Fruit fly (Drosophila melanogaster) whole organism, embryonic: ENCODE measurements around the gene CG42488.

Experiments
- Asciz ChIP-seq: fragments of 200-800 bp; sonication (Bioruptor generic); optimal IDR thresholded peaks from 2 replicates; lab custom pipeline; 2017; ENCODE audit warnings: missing biosample characterization, mild to moderate bottlenecking, missing genetic modification characterization, missing genetic modification reagents
- Atf3 ChIP-seq: fragments of 200-800 bp; sonication (Bioruptor generic); optimal IDR thresholded peaks from 3 replicates; lab custom pipeline; 2016; ENCODE audit warnings: missing biosample characterization, missing genetic modification characterization
- Bdp1 ChIP-seq: fragments of 200-800 bp; sonication (Bioruptor generic); optimal IDR thresholded peaks from 3 replicates; lab custom pipeline; 2016; ENCODE audit warnings: missing biosample characterization, missing genetic modification characterization
- CG10209 ChIP-seq: fragments of 200-800 bp; sonication (Bioruptor generic); optimal IDR thresholded peaks from 3 replicates; lab custom pipeline; 2017; ENCODE audit warnings: missing biosample characterization, mild to moderate bottlenecking, missing genetic modification characterization, missing genetic modification reagents
- CG10462 ChIP-seq: fragments of 200-800 bp; sonication (Bioruptor generic); optimal IDR thresholded peaks from 2 replicates; lab custom pipeline; 2016; ENCODE audit warnings: missing biosample characterization, missing genetic modification characterization
- CG11085 ChIP-seq: fragments of 200-800 bp; sonication (Bioruptor generic); IDR thresholded peaks from 2 replicates; pipeline ENCODE4 v1.3.6; 2022; ENCODE audit warnings: missing biosample characterization, missing genetic modification characterization
- CG11723 ChIP-seq: fragments of 200-800 bp; sonication (Bioruptor generic); optimal IDR thresholded peaks from 2 replicates; lab custom pipeline; 2017; ENCODE audit warnings: missing biosample characterization, mild to moderate bottlenecking, missing genetic modification characterization
- CG12104 ChIP-seq: fragments of 200-800 bp; sonication (Bioruptor generic); optimal IDR thresholded peaks from 3 replicates; lab custom pipeline; 2016; ENCODE audit warnings: missing biosample characterization, missing genetic modification characterization
- CG12155 ChIP-seq: fragments of 200-800 bp; sonication (Bioruptor generic); optimal IDR thresholded peaks from 3 replicates; lab custom pipeline; 2016; ENCODE audit warnings: missing biosample characterization, missing genetic modification characterization
- CG14860 ChIP-seq: fragments of 200-800 bp; sonication (Bioruptor generic); IDR thresholded peaks from 3 replicates; pipeline ENCODE4 v1.3.6; 2022; ENCODE audit warnings: missing biosample characterization, missing genetic modification characterization; ENCODE audit not compliant: partially characterized antibody
- CG15011 ChIP-seq: fragments of 200-800 bp; sonication (Bioruptor generic); optimal IDR thresholded peaks from 3 replicates; lab custom pipeline; 2018; ENCODE audit warnings: missing biosample characterization, mild to moderate bottlenecking, missing genetic modification characterization
- CG15514 ChIP-seq: fragments of 200-800 bp; sonication (Bioruptor generic); optimal IDR thresholded peaks from 3 replicates; lab custom pipeline; 2017; ENCODE audit warnings: missing biosample characterization, missing genetic modification characterization, mild to moderate bottlenecking, moderate library complexity, missing genetic modification reagents
- CG17328 ChIP-seq: fragments of 200-800 bp; sonication (Bioruptor generic); IDR thresholded peaks from 2 replicates; pipeline ENCODE4 v1.3.6; 2022; ENCODE audit warnings: missing biosample characterization, missing genetic modification characterization
- CG18476 ChIP-seq: fragments of 200-800 bp; sonication (Bioruptor generic); optimal IDR thresholded peaks from 2 replicates; lab custom pipeline; 2016; ENCODE audit warnings: missing biosample characterization, mild to moderate bottlenecking, missing genetic modification characterization
- CG2116 ChIP-seq: fragments of 200-800 bp; sonication (Bioruptor generic); optimal IDR thresholded peaks from 3 replicates; lab custom pipeline; 2018; ENCODE audit warnings: missing biosample characterization, mild to moderate bottlenecking, missing genetic modification characterization
- CG32772 ChIP-seq: fragments of 200-800 bp; sonication (Bioruptor generic); IDR thresholded peaks from 2 replicates; pipeline ENCODE4 v1.3.6; 2022; ENCODE audit warnings: missing biosample characterization, missing genetic modification characterization
- CG33557 ChIP-seq: fragments of 200-800 bp; sonication (Bioruptor generic); optimal IDR thresholded peaks from 2 replicates; lab custom pipeline; 2019; ENCODE audit warnings: missing biosample characterization, mild to moderate bottlenecking, missing genetic modification characterization, moderate library complexity
- CG4820 ChIP-seq: fragments of 200-800 bp; sonication (Bioruptor generic); optimal IDR thresholded peaks from 3 replicates; lab custom pipeline; 2016; ENCODE audit warnings: missing biosample characterization, missing genetic modification characterization
- CG6654 ChIP-seq: fragments of 200-800 bp; sonication (Bioruptor generic); optimal IDR thresholded peaks from 2 replicates; lab custom pipeline; 2017; ENCODE audit warnings: missing biosample characterization, mild to moderate bottlenecking, missing genetic modification characterization
- CG6813 ChIP-seq: fragments of 200-800 bp; sonication (Bioruptor generic); optimal IDR thresholded peaks from 2 replicates; lab custom pipeline; 2017; ENCODE audit warnings: missing biosample characterization, missing genetic modification characterization, mild to moderate bottlenecking, moderate library complexity, missing genetic modification reagents
- CG7987 ChIP-seq: fragments of 200-800 bp; sonication (Bioruptor generic); optimal IDR thresholded peaks from 2 replicates; lab custom pipeline; 2018; ENCODE audit warnings: missing biosample characterization, mild to moderate bottlenecking, missing genetic modification characterization, moderate library complexity
- CG8944 ChIP-seq: fragments of 200-800 bp; sonication (Bioruptor generic); optimal IDR thresholded peaks from 3 replicates; lab custom pipeline; 2016; ENCODE audit warnings: missing biosample characterization, missing genetic modification characterization
- CG9932 ChIP-seq: fragments of 200-800 bp; sonication (Bioruptor generic); IDR thresholded peaks from 2 replicates; pipeline ENCODE4 v1.3.6; 2022; ENCODE audit warnings: missing biosample characterization, missing genetic modification characterization
- CTCF ChIP-seq: fragments of 200-800 bp; sonication (Bioruptor generic); optimal IDR thresholded peaks from 2 replicates; lab custom pipeline; 2017; ENCODE audit warnings: missing biosample characterization, mild to moderate bottlenecking, missing genetic modification characterization, moderate library complexity
- D19B ChIP-seq: fragments of 200-800 bp; sonication (Bioruptor generic); optimal IDR thresholded peaks from 2 replicates; lab custom pipeline; 2017; ENCODE audit warnings: missing biosample characterization, mild to moderate bottlenecking, missing genetic modification characterization
- Dad ChIP-seq: fragments of 200-800 bp; sonication (Bioruptor generic); optimal IDR thresholded peaks from 3 replicates; lab custom pipeline; 2016; ENCODE audit warnings: missing biosample characterization, missing genetic modification characterization
- Dll ChIP-seq: fragments of 200-800 bp; sonication (Bioruptor generic); IDR thresholded peaks from 4 replicates; pipeline ENCODE4 v1.3.6; 2022; ENCODE audit warnings: missing biosample characterization, missing genetic modification characterization; ENCODE audit not compliant: partially characterized antibody
- HmgZ ChIP-seq: fragments of 200-800 bp; sonication (Bioruptor generic); optimal IDR thresholded peaks from 2 replicates; lab custom pipeline; 2018; ENCODE audit warnings: missing biosample characterization, mild to moderate bottlenecking, missing genetic modification characterization
- Hr78 ChIP-seq, 2 experiments: fragments of 200-800 bp in 1 of 2; fragments of >200 bp in 1 of 2; sonication (Bioruptor generic) in 1 of 2; optimal IDR thresholded peaks; 2 replicates each; lab custom pipeline; 2017 to 2019; ENCODE audit warnings: missing biosample characterization in 2 of 2, missing genetic modification characterization in 2 of 2, mild to moderate bottlenecking in 1 of 2, moderate library complexity in 1 of 2
- Jarid2 ChIP-seq: fragments of 200-800 bp; sonication (Bioruptor generic); optimal IDR thresholded peaks from 3 replicates; lab custom pipeline; 2017; ENCODE audit warnings: mild to moderate bottlenecking, missing biosample characterization, missing genetic modification reagents, missing genetic modification characterization
- Neu2 ChIP-seq: fragments of 200-800 bp; sonication (Bioruptor generic); optimal IDR thresholded peaks from 3 replicates; lab custom pipeline; 2016; ENCODE audit warnings: missing biosample characterization, missing genetic modification characterization, borderline replicate concordance
- az2 ChIP-seq: fragments of 200-800 bp; sonication (Bioruptor generic); optimal IDR thresholded peaks from 3 replicates; lab custom pipeline; 2016; ENCODE audit warnings: missing biosample characterization, missing genetic modification characterization
- bab2 ChIP-seq: fragments of 200-800 bp; sonication (Bioruptor generic); optimal IDR thresholded peaks from 2 replicates; lab custom pipeline; 2016; ENCODE audit warnings: missing biosample characterization, missing genetic modification characterization
- btn ChIP-seq: fragments of 200-800 bp; sonication (Bioruptor generic); optimal IDR thresholded peaks from 2 replicates; lab custom pipeline; 2016; ENCODE audit warnings: missing biosample characterization, missing genetic modification characterization
- disco-r ChIP-seq: fragments of 200-800 bp; sonication (Bioruptor generic); optimal IDR thresholded peaks from 2 replicates; lab custom pipeline; 2016; ENCODE audit warnings: missing biosample characterization, missing genetic modification characterization
- ems ChIP-seq: fragments of 200-800 bp; sonication (Bioruptor generic); optimal IDR thresholded peaks from 3 replicates; lab custom pipeline; 2016; ENCODE audit warnings: missing biosample characterization, missing genetic modification characterization
- en ChIP-seq: fragments of 200-800 bp; sonication (Bioruptor generic); optimal IDR thresholded peaks from 2 replicates; lab custom pipeline; 2016; ENCODE audit warnings: missing biosample characterization, missing genetic modification characterization
- eyg ChIP-seq: fragments of 200-800 bp; sonication (Bioruptor generic); optimal IDR thresholded peaks from 3 replicates; lab custom pipeline; 2016; ENCODE audit warnings: missing biosample characterization, missing genetic modification characterization
- hb ChIP-seq: fragments of 200-800 bp; sonication (Bioruptor generic); IDR thresholded peaks from 3 replicates; pipeline ENCODE4 v1.3.6; 2022; ENCODE audit warnings: missing biosample characterization, missing genetic modification characterization; ENCODE audit not compliant: partially characterized antibody
- insv ChIP-seq, 2 experiments: fragments of 200-800 bp; sonication (Bioruptor generic); optimal IDR thresholded peaks; 3 replicates each; lab custom pipeline; 2016 to 2018; ENCODE audit warnings: missing biosample characterization in 2 of 2, missing genetic modification characterization in 2 of 2
- kay ChIP-seq: fragments of 200-800 bp; sonication (Bioruptor generic); optimal IDR thresholded peaks from 2 replicates; lab custom pipeline; 2016; ENCODE audit warnings: missing biosample characterization, missing genetic modification characterization
- lmd ChIP-seq: fragments of 200-800 bp; sonication (Bioruptor generic); IDR thresholded peaks from 2 replicates; pipeline ENCODE4 v1.3.6; 2022; ENCODE audit warnings: missing biosample characterization, missing genetic modification characterization
- maf-S ChIP-seq: fragments of 200-800 bp; sonication (Bioruptor generic); optimal IDR thresholded peaks from 2 replicates; lab custom pipeline; 2016; ENCODE audit warnings: missing biosample characterization, missing genetic modification characterization
- mld ChIP-seq: fragments of 200-800 bp; sonication (Bioruptor generic); IDR thresholded peaks from 3 replicates; pipeline ENCODE4 v1.3.6; 2022; ENCODE audit warnings: missing biosample characterization, missing genetic modification characterization; ENCODE audit not compliant: partially characterized antibody
- nom ChIP-seq: fragments of 200-800 bp; sonication (Bioruptor generic); optimal IDR thresholded peaks from 2 replicates; lab custom pipeline; 2017; ENCODE audit warnings: missing biosample characterization, missing genetic modification characterization, mild to moderate bottlenecking, moderate library complexity, missing genetic modification reagents
- p53 ChIP-seq: fragments of 200-800 bp; sonication (Bioruptor generic); optimal IDR thresholded peaks from 2 replicates; lab custom pipeline; 2016; ENCODE audit warnings: missing biosample characterization, missing genetic modification characterization
- peb ChIP-seq: fragments of 200-800 bp; sonication (Bioruptor generic); IDR thresholded peaks from 2 replicates; pipeline ENCODE4 v1.3.6; 2022; ENCODE audit warnings: missing biosample characterization, missing genetic modification characterization
- ro ChIP-seq: fragments of 200-800 bp; sonication (Bioruptor generic); IDR thresholded peaks from 2 replicates; pipeline ENCODE4 v1.3.6; 2022; ENCODE audit warnings: missing biosample characterization, missing genetic modification characterization
- row ChIP-seq: fragments of 200-800 bp; sonication (Bioruptor generic); IDR thresholded peaks from 3 replicates; pipeline ENCODE4 v1.3.6; 2022; ENCODE audit warnings: missing biosample characterization, missing genetic modification characterization
- sd ChIP-seq: fragments of 200-800 bp; sonication (Bioruptor generic); optimal IDR thresholded peaks from 3 replicates; lab custom pipeline; 2018; ENCODE audit warnings: missing biosample characterization, mild to moderate bottlenecking, missing genetic modification characterization, moderate library complexity
- sens-2 ChIP-seq: fragments of 200-800 bp; sonication (Bioruptor generic); IDR thresholded peaks from 2 replicates; pipeline ENCODE4 v1.3.6; 2022; ENCODE audit warnings: missing biosample characterization, missing genetic modification characterization
- usp ChIP-seq: fragments of >200 bp; optimal IDR thresholded peaks from 2 replicates; lab custom pipeline; 2017; ENCODE audit warnings: missing biosample characterization, missing genetic modification characterization

CG42488 gene

DNA sequence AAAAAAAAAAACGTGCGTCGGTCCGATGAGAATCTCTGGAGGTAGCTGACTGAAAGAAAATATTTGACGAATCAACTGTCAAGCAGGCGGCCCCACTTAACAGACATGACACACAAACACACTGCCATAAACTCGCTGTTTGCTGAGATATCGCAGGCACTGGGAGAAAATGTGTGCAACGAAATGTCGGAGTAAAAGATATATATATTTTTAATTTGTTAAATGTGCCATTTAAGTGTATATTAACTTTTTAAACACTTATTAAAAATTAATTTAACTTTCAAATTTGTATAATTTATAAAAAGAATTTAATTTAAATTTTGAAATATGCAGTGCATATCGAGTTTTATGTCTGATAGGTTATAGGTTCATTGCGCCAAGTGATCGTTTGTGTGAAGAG, 6.2 kb downstream of the CG42488 start (continued):
- TF ChIP-seq HmgZ (tag; lab: Kevin White, UChicago) (no peak), CG4820 (GFP tag; lab: Kevin White, UChicago) (peak; percentile 56), en (GFP tag; lab: Kevin White, UChicago) (no peak), CG6654 (GFP tag; lab: Kevin White, UChicago) (peak; percentile 7), p53 (no peak), sd (tag; lab: Kevin White, UChicago) (no peak), hb (GFP tag; lab: Robert Waterston, UW) (no peak), row (GFP tag; lab: Robert Waterston, UW) (peak; percentile 61; the same call in 2 of the 3 replicates), CTCF (GFP tag; lab: Kevin White, UChicago) (no peak), CG7987 (GFP tag; lab: Kevin White, UChicago) (peak; percentile 53), usp (GFP tag; lab: Kevin White, UChicago) (no peak), eyg (GFP tag; lab: Kevin White, UChicago) (no peak), ems (GFP tag; lab: Kevin White, UChicago) (no peak), CG12155 (GFP tag; lab: Kevin White, UChicago) (peak; percentile 5), D19B (GFP tag; lab: Kevin White, UChicago) (no peak), CG12104 (GFP tag; lab: Kevin White, UChicago) (peak; percentile 68), Atf3 (GFP tag; lab: Kevin White, UChicago) (no peak), CG10209 (GFP tag; lab: Kevin White, UChicago) (no peak), maf-S (no peak), CG10462 (GFP tag; lab: Kevin White, UChicago) (peak; percentile 19), Hr78 (GFP tag; optimal IDR thresholded peaks at IDR 0.05; lab: Kevin White, UChicago) (peak in 1 of 2 experiments; percentile 81), CG9932 (GFP tag; lab: Robert Waterston, UW) (no peak), CG18476 (GFP tag; lab: Kevin White, UChicago) (peak; percentile 8), CG11085 (no peak), CG32772 (GFP tag; lab: Robert Waterston, UW) (peak; percentile 48; the same call in 1 of the 2 replicates), insv (GFP tag; optimal IDR thresholded peaks at IDR 0.05; lab: Kevin White, UChicago) (no peak), kay (peak; percentile 13), disco-r (GFP tag; lab: Kevin White, UChicago) (no peak), Asciz (GFP tag; lab: Kevin White, UChicago) (peak; percentile 67), Dad (GFP tag; lab: Kevin White, UChicago) (no peak), CG6813 (GFP tag; lab: Kevin White, UChicago) (no peak), Dll (GFP tag; lab: Robert Waterston, UW) (no peak), peb (GFP tag; lab: Robert Waterston, UW) (no peak), sens-2 (GFP tag; lab: Robert Waterston, UW) (no peak), Jarid2 (GFP tag; lab: Kevin White, UChicago) (no peak), ro (GFP tag; lab: Robert Waterston, UW) (peak; percentile 12; the same call in 1 of the 2 replicates), lmd (GFP tag; lab: Robert Waterston, UW) (peak; percentile 58), CG11723 (GFP tag; lab: Kevin White, UChicago) (peak; percentile 60), Bdp1 (GFP tag; lab: Kevin White, UChicago) (no peak), Neu2 (GFP tag; lab: Kevin White, UChicago) (no peak), bab2 (GFP tag; lab: Kevin White, UChicago) (no peak), nom (peak; percentile 32), CG33557 (no peak), mld (GFP tag; lab: Robert Waterston, UW) (no peak), CG17328 (GFP tag; lab: Robert Waterston, UW) (peak; percentile 56; the same call in 1 of the 2 replicates), az2 (GFP tag; lab: Kevin White, UChicago) (peak; percentile 33), CG8944 (no peak), CG15011 (peak; percentile 39), CG15514 (peak; percentile 57), btn (GFP tag; lab: Kevin White, UChicago) (no peak), CG14860 (no peak), CG2116 (GFP tag; lab: Kevin White, UChicago) (no peak)
